ENCODE assay signal across 6 worm cellular contexts in the genomic region with DNA sequence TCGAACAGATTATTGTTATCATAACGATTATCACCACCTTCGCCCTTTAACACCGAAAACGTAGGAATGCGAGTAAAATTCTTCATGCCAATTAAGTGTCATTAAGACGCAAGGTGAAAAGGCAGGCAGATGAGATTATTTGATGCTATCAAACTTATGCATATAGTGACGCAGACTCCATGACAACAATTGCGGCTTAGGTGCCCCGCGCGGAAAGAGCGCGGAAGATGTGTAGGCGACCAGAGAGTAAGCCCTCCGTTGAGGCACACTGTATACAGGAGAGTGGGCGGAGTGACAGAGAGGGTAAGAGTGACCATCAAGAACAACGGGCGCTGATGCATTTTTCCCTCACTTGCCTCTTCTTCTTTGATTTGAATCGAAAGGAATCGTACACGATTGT.
TF ChIP-seq lines count a peak whose summit lies in the region.

No protein-coding gene starts in this region.

TF ChIP-seq in whole organism, L1 larva, 84 proteins besides CTCF, POLR2A, EP300 and RAD21:
- TF ChIP-seq lin-14 (GFP tag; optimal IDR thresholded peaks at IDR 0.05; lab: Kevin White, UChicago): no peak
- TF ChIP-seq blmp-1 (tag; optimal IDR thresholded peaks at IDR 0.05; lab: Kevin White, UChicago): peak; percentile 29

TF ChIP-seq in whole organism, L4 larva, 104 proteins besides CTCF, POLR2A, EP300 and RAD21:
- TF ChIP-seq nhr-48 (tag; optimal IDR thresholded peaks at IDR 0.05; lab: Kevin White, UChicago): no peak
- peak; percentile 8 for TF ChIP-seq hlh-11 (tag; optimal IDR thresholded peaks at IDR 0.05; lab: Kevin White, UChicago)
TF ChIP-seq in whole organism, L4 larva: peak in this region for 1.

TF ChIP-seq in whole organism, early embryonic, 17 proteins besides CTCF, POLR2A, EP300 and RAD21:
- TF ChIP-seq hmg-4 (GFP tag; optimal IDR thresholded peaks at IDR 0.05; lab: Kevin White, UChicago) (no peak), hmbx-1 (tag; optimal IDR thresholded peaks at IDR 0.05; lab: Kevin White, UChicago) (no peak), B0310.2 (tag; optimal IDR thresholded peaks at IDR 0.05; lab: Kevin White, UChicago) (peak; percentile 46)

TF ChIP-seq in whole organism, late embryonic, 69 proteins besides CTCF, POLR2A, EP300 and RAD21:
- TF ChIP-seq ttx-3 (tag; optimal IDR thresholded peaks at IDR 0.05; lab: Kevin White, UChicago) (no peak), pha-2 (tag; optimal IDR thresholded peaks at IDR 0.05; lab: Kevin White, UChicago) (peak; percentile 46), rnt-1 (tag; optimal IDR thresholded peaks at IDR 0.05; lab: Kevin White, UChicago) (peak; percentile 24), ref-2 (tag; optimal IDR thresholded peaks at IDR 0.05; lab: Kevin White, UChicago) (no peak), hlh-6 (tag; optimal IDR thresholded peaks at IDR 0.05; lab: Kevin White, UChicago) (peak; percentile 49), ceh-48 (tag; optimal IDR thresholded peaks at IDR 0.05; lab: Kevin White, UChicago) (no peak), elt-2 (tag; optimal IDR thresholded peaks at IDR 0.05; lab: Kevin White, UChicago) (no peak), T23F11.4 (GFP tag; optimal IDR thresholded peaks at IDR 0.05; lab: Kevin White, UChicago) (no peak), lin-11 (tag; optimal IDR thresholded peaks at IDR 0.05; lab: Kevin White, UChicago) (no peak), tbx-2 (tag; optimal IDR thresholded peaks at IDR 0.05; lab: Kevin White, UChicago) (peak; percentile 1), elt-4 (tag; optimal IDR thresholded peaks at IDR 0.05; lab: Kevin White, UChicago) (no peak), pax-1 (tag; optimal IDR thresholded peaks at IDR 0.05; lab: Kevin White, UChicago) (no peak), sox-4 (tag; optimal IDR thresholded peaks at IDR 0.05; lab: Kevin White, UChicago) (no peak), fax-1 (tag; optimal IDR thresholded peaks at IDR 0.05; lab: Kevin White, UChicago) (no peak), unc-42 (tag; optimal IDR thresholded peaks at IDR 0.05; lab: Kevin White, UChicago) (no peak), hlh-13 (GFP tag; optimal IDR thresholded peaks at IDR 0.05; lab: Kevin White, UChicago) (no peak), sox-2 (GFP tag; IDR thresholded peaks at IDR 0.05; lab: Robert Waterston, UW) (no peak), ceh-18 (tag; optimal IDR thresholded peaks at IDR 0.05; lab: Kevin White, UChicago) (no peak), ztf-16 (tag; optimal IDR thresholded peaks at IDR 0.05; lab: Kevin White, UChicago) (no peak), pqm-1 (tag; optimal IDR thresholded peaks at IDR 0.05; lab: Kevin White, UChicago) (no peak), ahr-1 (tag; optimal IDR thresholded peaks at IDR 0.05; lab: Kevin White, UChicago) (no peak), ama-1 (optimal IDR thresholded peaks at IDR 0.05; lab: Kevin White, UChicago) (no peak)

TF ChIP-seq in whole organism, midembryonic, 9 proteins besides CTCF, POLR2A, EP300 and RAD21:
- peak; percentile 86 for TF ChIP-seq ztf-29 (GFP tag; IDR thresholded peaks at IDR 0.05; lab: Robert Waterston, UW)
- TF ChIP-seq T22C8.4 (GFP tag; IDR thresholded peaks at IDR 0.05; lab: Robert Waterston, UW): no peak

TF ChIP-seq in whole organism, mixed stage, embryonic, 35 proteins besides CTCF, POLR2A, EP300 and RAD21:
- no peak for TF ChIP-seq nhr-2 (tag; optimal IDR thresholded peaks at IDR 0.05; lab: Kevin White, UChicago)
- no peak for TF ChIP-seq pha-4 (tag; optimal IDR thresholded peaks at IDR 0.05; lab: Kevin White, UChicago)
- TF ChIP-seq tbx-8 (GFP tag; optimal IDR thresholded peaks at IDR 0.05; lab: Kevin White, UChicago): no peak
- TF ChIP-seq sptf-1 (tag; optimal IDR thresholded peaks at IDR 0.05; lab: Kevin White, UChicago): peak; percentile 23
- TF ChIP-seq ceh-43 (GFP tag; optimal IDR thresholded peaks at IDR 0.05; lab: Kevin White, UChicago): no peak
- no peak for TF ChIP-seq M03D4.4 (tag; optimal IDR thresholded peaks at IDR 0.05; lab: Kevin White, UChicago)
- peak; percentile 88 for TF ChIP-seq ham-2 (GFP tag; optimal IDR thresholded peaks at IDR 0.05; lab: Kevin White, UChicago)
- TF ChIP-seq elt-1 (tag; optimal IDR thresholded peaks at IDR 0.05; lab: Kevin White, UChicago; ENCODE audit: borderline replicate concordance, insufficient read depth): peak; percentile 39
- no peak for TF ChIP-seq mep-1 (tag; optimal IDR thresholded peaks at IDR 0.05; lab: Kevin White, UChicago)
